Worm (Caenorhabditis elegans): Measurements from ENCODE around the gene srj-6.

srj-6 gene

ce11 chrV:674213-674612, 19.9 kb upstream of the srj-6 start, which contains the start of gene sru-25:
TSS of gene sru-25 (minus strand) at chrV:674313.
- TF ChIP-seq Y53G8AR.9 (GFP tag; conservative IDR thresholded peaks at IDR 0.05), result no peak
- no peak for TF ChIP-seq ekl-4 (GFP tag; IDR thresholded peaks at IDR 0.05)
- no peak for TF ChIP-seq madf-10 (tag; optimal IDR thresholded peaks at IDR 0.05)
- no peak for TF ChIP-seq hmg-20 (GFP tag; IDR thresholded peaks at IDR 0.05)
- no peak for TF ChIP-seq lsy-27 (tag; optimal IDR thresholded peaks at IDR 0.05; ENCODE audit: borderline replicate concordance, insufficient read depth)
- TF ChIP-seq him-1 (tag; optimal IDR thresholded peaks at IDR 0.05), result no peak

- TF ChIP-seq xnd-1 (tag; optimal IDR thresholded peaks at IDR 0.05), result no peak
- TF ChIP-seq F10E7.11 (tag; optimal IDR thresholded peaks at IDR 0.05), result no peak
- no peak for TF ChIP-seq nhr-120 (GFP tag; IDR thresholded peaks at IDR 0.05)
- TF ChIP-seq lag-1 (GFP tag; IDR thresholded peaks at IDR 0.05), result no peak
- TF ChIP-seq aptf-2 (GFP tag; conservative IDR thresholded peaks at IDR 0.05), result no peak
- TF ChIP-seq ceh-27 (GFP tag; optimal IDR thresholded peaks at IDR 0.05), result no peak
- TF ChIP-seq F52B5.7 (tag; optimal IDR thresholded peaks at IDR 0.05), result no peak
- no peak for TF ChIP-seq dpff-1 (tag; optimal IDR thresholded peaks at IDR 0.05)
- no peak for TF ChIP-seq atf-7 (tag; optimal IDR thresholded peaks at IDR 0.05)
- TF ChIP-seq Y95B8A.8 (GFP tag; IDR thresholded peaks at IDR 0.05), result no peak
- TF ChIP-seq madf-6 (GFP tag; IDR thresholded peaks at IDR 0.05), result no peak
- TF ChIP-seq hrde-1 (tag; optimal IDR thresholded peaks at IDR 0.05; ENCODE audit: borderline replicate concordance), result no peak
Measured at ce11 chrV:671342-671741, 17.0 kb upstream of the srj-6 start, which contains the start of gene sru-24. TSS of gene sru-24 (minus strand) at chrV:671442.

ce11 chrV:667459-667858, 13.2 kb upstream of the srj-6 start, which contains the start of gene nhr-180:
TSS of gene nhr-180 (minus strand) at chrV:667510.
- TF ChIP-seq him-1 (tag; optimal IDR thresholded peaks at IDR 0.05) (no peak), C06A6.2 (GFP tag; conservative IDR thresholded peaks at IDR 0.05) (no peak), hmg-1.2 (GFP tag; IDR thresholded peaks at IDR 0.05) (peak; percentile 47; the same call in 1 of the 2 replicates), attf-5 (GFP tag; optimal IDR thresholded peaks at IDR 0.05) (peak; percentile 23), rcor-1 (GFP tag; IDR thresholded peaks at IDR 0.05) (no peak), nhr-80 (tag; optimal IDR thresholded peaks at IDR 0.05) (peak; percentile 58), ztf-18 (tag; optimal IDR thresholded peaks at IDR 0.05) (no peak), fkh-3 (tag; optimal IDR thresholded peaks at IDR 0.05) (no peak), ekl-4 (GFP tag; IDR thresholded peaks at IDR 0.05) (no peak), nhr-120 (GFP tag; IDR thresholded peaks at IDR 0.05) (no peak), egl-18 (GFP tag; IDR thresholded peaks at IDR 0.05) (no peak), hrde-1 (tag; optimal IDR thresholded peaks at IDR 0.05; ENCODE audit: borderline replicate concordance) (no peak), F22D6.2 (tag; optimal IDR thresholded peaks at IDR 0.05) (no peak), F37B4.10 (GFP tag; IDR thresholded peaks at IDR 0.05) (no peak)

- TF ChIP-seq tbx-9 (tag; optimal IDR thresholded peaks at IDR 0.05; ENCODE audit: borderline replicate concordance) (no peak), athp-1 (tag; optimal IDR thresholded peaks at IDR 0.05) (no peak), ztf-22 (GFP tag; optimal IDR thresholded peaks at IDR 0.05) (no peak), hrde-1 (tag; optimal IDR thresholded peaks at IDR 0.05; ENCODE audit: borderline replicate concordance) (no peak), F39B2.1 (GFP tag; IDR thresholded peaks at IDR 0.05) (no peak), B0035.1 (tag; optimal IDR thresholded peaks at IDR 0.05) (no peak), zfh-2 (GFP tag; conservative IDR thresholded peaks at IDR 0.05) (no peak), snpc-1.3 (tag; optimal IDR thresholded peaks at IDR 0.05; ENCODE audit: insufficient read depth) (no peak), fkh-3 (tag; optimal IDR thresholded peaks at IDR 0.05) (no peak), cebp-1 (GFP tag; IDR thresholded peaks at IDR 0.05) (no peak), cebp-1 (tag; optimal IDR thresholded peaks at IDR 0.05) (no peak), mes-4 (tag; optimal IDR thresholded peaks at IDR 0.05) (no peak), mxl-1 (tag; optimal IDR thresholded peaks at IDR 0.05) (no peak), nfya-2 (GFP tag; IDR thresholded peaks at IDR 0.05) (no peak), attf-6 (GFP tag; IDR thresholded peaks at IDR 0.05) (no peak)
Measured at ce11 chrV:664337-664847, 10.1 kb upstream of the srj-6 start, which contains the start of the genes F31F4.11 and srh-266. TSS of gene F31F4.11 (minus strand) at chrV:664437. TSS of gene srh-266 (plus strand) at chrV:664797.
